Fruit fly (Drosophila melanogaster) whole organism, adult: Measurements from ENCODE around the gene CG6144.

Experiments used
- CG11617 ChIP-seq: fragments of 200-800 bp; sonication (Bioruptor generic); optimal IDR thresholded peaks from 2 replicates; lab custom pipeline; 2017; ENCODE audit warnings: mild to moderate bottlenecking, missing biosample characterization, missing genetic modification reagents, missing genetic modification characterization
- CG14711 ChIP-seq: fragments of 200-800 bp; sonication (Bioruptor generic); optimal IDR thresholded peaks from 2 replicates; lab custom pipeline; 2018; ENCODE audit warnings: missing biosample characterization, mild to moderate bottlenecking, missing genetic modification characterization, moderate library complexity
- CG5204 ChIP-seq: fragments of 200-800 bp; sonication (Bioruptor generic); optimal IDR thresholded peaks from 2 replicates; lab custom pipeline; 2016; ENCODE audit warnings: missing biosample characterization, missing genetic modification characterization
- Crg-1 ChIP-seq: fragments of 200-800 bp; sonication (Bioruptor generic); optimal IDR thresholded peaks from 2 replicates; lab custom pipeline; 2016; ENCODE audit warnings: missing biosample characterization, missing genetic modification characterization
- Hr96 ChIP-seq: fragments of 200-800 bp; sonication (Bioruptor generic); optimal IDR thresholded peaks from 2 replicates; lab custom pipeline; 2016; ENCODE audit warnings: missing biosample characterization, missing genetic modification characterization
- Mnt ChIP-seq: fragments of 200-800 bp; sonication (Bioruptor generic); optimal IDR thresholded peaks from 2 replicates; lab custom pipeline; 2016; ENCODE audit warnings: missing biosample characterization, mild to moderate bottlenecking, missing genetic modification characterization
- cic ChIP-seq: fragments of 200-800 bp; sonication (Bioruptor generic); optimal IDR thresholded peaks from 2 replicates; lab custom pipeline; 2017; ENCODE audit warnings: missing biosample characterization, mild to moderate bottlenecking, missing genetic modification characterization, moderate library complexity
- cnc ChIP-seq, 2 experiments: fragments of >200 bp; optimal IDR thresholded peaks; 2 replicates each; lab custom pipeline; 2017
- kay ChIP-seq: fragments of 200-800 bp; sonication (Bioruptor generic); peaks from one replicate; lab custom pipeline; 2016; ENCODE audit warnings: missing biosample characterization, missing genetic modification characterization, borderline replicate concordance
- toe ChIP-seq: fragments of 200-800 bp; sonication (Bioruptor generic); optimal IDR thresholded peaks from 2 replicates; lab custom pipeline; 2016; ENCODE audit warnings: missing biosample characterization, missing genetic modification characterization

DNA sequence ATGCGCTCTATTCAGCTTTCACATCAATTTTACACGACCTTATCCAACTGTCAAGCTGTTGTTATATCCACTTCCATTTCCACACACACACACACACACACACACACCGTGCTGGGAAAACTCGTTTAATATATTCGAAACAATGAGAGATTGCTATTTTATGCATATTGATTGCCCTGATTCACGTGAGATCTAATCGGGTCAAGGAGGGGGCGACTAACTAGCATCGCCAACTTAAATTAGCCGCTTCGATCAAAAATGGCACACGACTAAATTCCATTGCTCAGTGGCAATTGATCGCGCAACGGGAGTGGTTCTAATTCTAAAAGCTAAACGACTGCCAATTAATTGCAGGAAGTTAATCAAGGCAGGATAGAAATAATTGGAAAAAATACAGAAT, 45.5 kb downstream of the CG6144 start, which contains the start of gene CG18302:
- no peak for TF ChIP-seq Crg-1 (GFP tag; lab: Kevin White, UChicago)
- TF ChIP-seq CG11617 (GFP tag; lab: Kevin White, UChicago), result no peak
- TF ChIP-seq Mnt (GFP tag; lab: Kevin White, UChicago), result no peak
- TF ChIP-seq CG14711 (tag; lab: Kevin White, UChicago), result no peak
- TF ChIP-seq cic (GFP tag; lab: Kevin White, UChicago), result no peak
- no peak for TF ChIP-seq toe
- TF ChIP-seq Hr96 (GFP tag; lab: Kevin White, UChicago), result no peak
- no peak for TF ChIP-seq kay (GFP tag; lab: Kevin White, UChicago)
- no peak for TF ChIP-seq CG5204 (GFP tag; lab: Kevin White, UChicago)
- TF ChIP-seq cnc (optimal IDR thresholded peaks at IDR 0.05; lab: Kevin White, UChicago), result no peak
